Worm (Caenorhabditis elegans) whole organism, late embryonic: ENCODE results near the gene str-41.

ENCODE experiments used
- ama-1 ChIP-seq: fragments of 150-350 bp; optimal IDR thresholded peaks from 2 replicates; lab custom pipeline; 2014
- lim-6 ChIP-seq: sonication (generic microtip); optimal IDR thresholded peaks from 2 replicates; lab custom pipeline; 2016; ENCODE audit warnings: missing genetic modification characterization, missing compliant biosample characterization
- mec-3 ChIP-seq: sonication (generic microtip); optimal IDR thresholded peaks from 2 replicates; lab custom pipeline; 2016; ENCODE audit warnings: borderline replicate concordance, missing genetic modification characterization, missing compliant biosample characterization
- nfya-1 ChIP-seq: sonication (generic microtip); optimal IDR thresholded peaks from 2 replicates; lab custom pipeline; 2017; ENCODE audit warnings: missing genetic modification characterization, mild to moderate bottlenecking, missing compliant biosample characterization, antibody characterized with exemption, moderate library complexity
- pag-3 ChIP-seq: sonication (generic microtip); optimal IDR thresholded peaks from 2 replicates; lab custom pipeline; 2016; ENCODE audit warnings: missing compliant biosample characterization, missing genetic modification characterization, borderline replicate concordance
- pha-2 ChIP-seq: sonication (generic microtip); optimal IDR thresholded peaks from 2 replicates; lab custom pipeline; 2017; ENCODE audit warnings: mild to moderate bottlenecking, missing genetic modification characterization, missing compliant biosample characterization
- sox-4 ChIP-seq: sonication (generic microtip); optimal IDR thresholded peaks from 2 replicates; lab custom pipeline; 2017; ENCODE audit warnings: mild to moderate bottlenecking, missing genetic modification characterization, inconsistent platforms, missing compliant biosample characterization
- unc-55 ChIP-seq: sonication (generic microtip); optimal IDR thresholded peaks from 2 replicates; lab custom pipeline; 2017; ENCODE audit warnings: missing biosample characterization, missing genetic modification reagents, missing genetic modification characterization

DNA sequence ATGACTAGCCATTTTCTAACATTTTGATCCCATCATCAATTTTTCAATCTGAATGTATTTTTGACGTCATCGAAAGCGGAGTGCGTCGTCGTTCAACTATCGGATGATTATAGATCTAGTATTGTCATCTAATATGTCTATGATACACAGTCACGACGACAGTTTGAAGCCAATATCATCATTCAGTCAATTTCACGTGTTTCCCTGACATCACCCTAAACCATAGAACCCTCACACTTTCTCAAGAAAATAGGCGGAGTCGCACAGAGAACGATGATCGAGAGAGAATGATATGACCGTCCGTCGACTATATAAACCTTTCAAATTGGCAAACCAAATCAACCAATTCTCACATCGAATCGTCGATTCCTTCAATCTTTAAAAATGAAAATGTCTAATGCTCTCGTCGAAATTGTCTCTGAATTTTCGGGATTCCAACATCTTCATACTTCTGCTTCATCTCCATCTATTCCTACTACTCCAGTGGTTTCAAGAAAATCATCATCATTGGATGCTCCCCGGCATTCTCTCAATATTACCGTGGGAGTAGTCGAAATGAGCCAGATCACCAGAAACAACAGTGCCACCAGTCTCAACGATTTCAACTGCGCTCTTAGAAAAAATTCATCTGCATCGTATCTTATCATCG is 4.1 kb downstream of the str-41 start, which contains the start of gene F18E3.13:
- TF ChIP-seq pha-2 (tag; lab: Kevin White, UChicago) (no peak), mec-3 (tag; lab: Kevin White, UChicago) (no peak), lim-6 (tag; lab: Kevin White, UChicago) (no peak), unc-55 (no peak), ama-1 (lab: Kevin White, UChicago) (no peak), nfya-1 (tag; lab: Kevin White, UChicago) (no peak), pag-3 (tag; lab: Kevin White, UChicago) (no peak), sox-4 (tag; lab: Kevin White, UChicago) (no peak)
